Worm (Caenorhabditis elegans) whole organism, L4 larva: ENCODE results near the gene kars-1.

Experiments
- F26F4.8 ChIP-seq: fragments of 200-800 bp; sonication (Bioruptor generic); conservative IDR thresholded peaks from 2 replicates; pipeline ENCODE4 v1.3.6; 2022; ENCODE audit warnings: missing genetic modification characterization, missing compliant biosample characterization
- F44E2.7 ChIP-seq: fragments of 200-800 bp; sonication (Bioruptor generic); IDR thresholded peaks from 2 replicates; pipeline ENCODE4 v2.1.2; 2022; ENCODE audit warnings: missing genetic modification characterization, missing compliant biosample characterization
- T20F7.1 ChIP-seq: fragments of 200-800 bp; sonication (Bioruptor generic); optimal IDR thresholded peaks from 2 replicates; lab custom pipeline; 2018; ENCODE audit warnings: mild to moderate bottlenecking, missing genetic modification characterization, missing compliant biosample characterization
- Y48G9A.11 ChIP-seq: fragments of 200-800 bp; sonication (Bioruptor generic); IDR thresholded peaks from 2 replicates; pipeline ENCODE4 v1.3.6; 2022; ENCODE audit warnings: missing genetic modification reagents, missing genetic modification characterization, missing compliant biosample characterization
- ZK337.2 ChIP-seq: fragments of 200-800 bp; sonication (Bioruptor generic); IDR thresholded peaks from 2 replicates; pipeline ENCODE4 v1.3.6; 2022; ENCODE audit warnings: missing genetic modification reagents, missing genetic modification characterization, missing compliant biosample characterization
- ZK546.5 ChIP-seq, 2 experiments: sonication (generic microtip); optimal IDR thresholded peaks; 2 replicates each; lab custom pipeline; 2017; ENCODE audit warnings: missing biosample characterization in 2 of 2, missing genetic modification characterization in 2 of 2
- aha-1 ChIP-seq: fragments of 150-350 bp; peaks from one replicate; lab custom pipeline; 2014; ENCODE audit warnings: missing biosample characterization, missing genetic modification characterization
- arid-1 ChIP-seq: fragments of 200-800 bp; sonication (Bioruptor generic); conservative IDR thresholded peaks from 2 replicates; pipeline ENCODE4 v1.3.6; 2022; ENCODE audit warnings: missing genetic modification reagents, missing genetic modification characterization, missing compliant biosample characterization
- ceh-20 ChIP-seq: fragments of 200-800 bp; sonication (Bioruptor generic); IDR thresholded peaks from 2 replicates; pipeline ENCODE4 v1.3.6; 2022; ENCODE audit warnings: missing genetic modification reagents, missing genetic modification characterization, missing compliant biosample characterization
- daf-16 ChIP-seq, 3 experiments: sonication (generic microtip); optimal IDR thresholded peaks; 2 replicates each; lab custom pipeline; 2016 to 2017; ENCODE audit warnings: missing genetic modification characterization in 3 of 3, missing genetic modification reagents in 3 of 3, mild to moderate bottlenecking in 2 of 3, missing compliant biosample characterization in 2 of 3, missing biosample characterization in 1 of 3, moderate library complexity in 1 of 3
- dmd-6 ChIP-seq: fragments of 200-800 bp; sonication (Bioruptor generic); IDR thresholded peaks from 2 replicates; pipeline ENCODE4 v1.3.6; 2022; ENCODE audit warnings: missing genetic modification reagents, missing genetic modification characterization, missing compliant biosample characterization
- dmd-9 ChIP-seq: fragments of 200-800 bp; sonication (Bioruptor generic); IDR thresholded peaks from 2 replicates; pipeline ENCODE4 v1.3.6; 2022; ENCODE audit warnings: missing genetic modification reagents, missing genetic modification characterization, missing compliant biosample characterization
- dpl-1 ChIP-seq: fragments of 150-350 bp; optimal IDR thresholded peaks from 2 replicates; lab custom pipeline; 2014; ENCODE audit warnings: missing biosample characterization, missing genetic modification reagents, missing genetic modification characterization
- dve-1 ChIP-seq: sonication (generic microtip); optimal IDR thresholded peaks from 2 replicates; lab custom pipeline; 2017; ENCODE audit warnings: antibody characterized with exemption, mild to moderate bottlenecking, missing genetic modification characterization, missing compliant biosample characterization; ENCODE audit not compliant: insufficient read depth
- egl-43 ChIP-seq: fragments of 200-800 bp; sonication (Bioruptor generic); IDR thresholded peaks from 2 replicates; pipeline ENCODE4 v1.3.6; 2022; ENCODE audit warnings: missing genetic modification reagents, missing genetic modification characterization, missing compliant biosample characterization
- hif-1 ChIP-seq, 2 experiments: sonication (generic microtip); optimal IDR thresholded peaks; 2 replicates each; lab custom pipeline; 2016 to 2017; ENCODE audit warnings: missing compliant biosample characterization in 2 of 2, missing genetic modification characterization in 2 of 2, missing genetic modification reagents in 2 of 2, missing genotype in 2 of 2, mild to moderate bottlenecking in 1 of 2
- hlh-11 ChIP-seq: fragments of 200-800 bp; sonication (Bioruptor generic); optimal IDR thresholded peaks from 2 replicates; lab custom pipeline; 2018; ENCODE audit warnings: mild to moderate bottlenecking, missing genetic modification characterization, missing compliant biosample characterization
- hlh-30 ChIP-seq: sonication (generic microtip); optimal IDR thresholded peaks from 2 replicates; lab custom pipeline; 2017; ENCODE audit warnings: antibody characterized with exemption, mild to moderate bottlenecking, missing genetic modification characterization, missing compliant biosample characterization; ENCODE audit not compliant: insufficient read depth
- hmg-1.1 ChIP-seq: fragments of 200-800 bp; sonication (Bioruptor generic); IDR thresholded peaks from 2 replicates; pipeline ENCODE4 v1.3.6; 2022; ENCODE audit warnings: missing genetic modification reagents, missing genetic modification characterization, missing compliant biosample characterization
- lin-13 ChIP-seq: fragments of 150-350 bp; optimal IDR thresholded peaks from 2 replicates; lab custom pipeline; 2014; ENCODE audit warnings: missing biosample characterization, missing genetic modification reagents, missing genetic modification characterization
- lin-29 ChIP-seq: fragments of 200-800 bp; sonication (Bioruptor generic); IDR thresholded peaks from 2 replicates; pipeline ENCODE4 v1.3.6; 2022; ENCODE audit warnings: missing genetic modification reagents, missing genetic modification characterization, missing compliant biosample characterization
- lin-38 ChIP-seq: fragments of 200-800 bp; sonication (Bioruptor generic); IDR thresholded peaks from 2 replicates; pipeline ENCODE4 v1.3.6; 2022; ENCODE audit warnings: missing genetic modification reagents, missing genetic modification characterization, missing compliant biosample characterization
- lir-3 ChIP-seq: sonication (generic microtip); optimal IDR thresholded peaks from 2 replicates; lab custom pipeline; 2016; ENCODE audit warnings: mild to moderate bottlenecking, missing genetic modification characterization, missing compliant biosample characterization
- lsy-2 ChIP-seq, 2 experiments: fragments of 150-350 bp in 1 of 2; sonication (generic microtip) in 1 of 2; optimal IDR thresholded peaks; 2 replicates each; lab custom pipeline; 2014 to 2017; ENCODE audit warnings: missing biosample characterization in 2 of 2, missing genetic modification characterization in 2 of 2
- mdl-1 ChIP-seq, 2 experiments: fragments of 150-350 bp in 1 of 2; sonication (generic microtip) in 1 of 2; optimal IDR thresholded peaks; 2 replicates each; lab custom pipeline; 2014 to 2017; ENCODE audit warnings: missing biosample characterization in 2 of 2, missing genetic modification characterization in 2 of 2
- nhr-10 ChIP-seq: fragments of 150-350 bp; optimal IDR thresholded peaks from 2 replicates; lab custom pipeline; 2014; ENCODE audit warnings: missing biosample characterization, missing genetic modification characterization
- nhr-28 ChIP-seq: fragments of 150-350 bp; optimal IDR thresholded peaks from 2 replicates; lab custom pipeline; 2014; ENCODE audit warnings: missing biosample characterization, missing genetic modification characterization
- nhr-76 ChIP-seq: fragments of 150-350 bp; optimal IDR thresholded peaks from 2 replicates; lab custom pipeline; 2014; ENCODE audit warnings: missing biosample characterization, missing genetic modification characterization
- nhr-77 ChIP-seq: fragments of 150-350 bp; optimal IDR thresholded peaks from 2 replicates; lab custom pipeline; 2014; ENCODE audit warnings: missing biosample characterization, missing genetic modification characterization
- php-3 ChIP-seq: fragments of 200-800 bp; sonication (Bioruptor generic); IDR thresholded peaks from 2 replicates; pipeline ENCODE4 v1.3.6; 2022; ENCODE audit warnings: missing genetic modification reagents, missing genetic modification characterization, missing compliant biosample characterization
- pqm-1 ChIP-seq: sonication (generic microtip); optimal IDR thresholded peaks from 2 replicates; lab custom pipeline; 2017; ENCODE audit warnings: missing biosample characterization, missing genetic modification characterization
- sdz-12 ChIP-seq: fragments of 200-800 bp; sonication (Bioruptor generic); optimal IDR thresholded peaks from 2 replicates; lab custom pipeline; 2018; ENCODE audit warnings: mild to moderate bottlenecking, missing genetic modification characterization, missing compliant biosample characterization
- unc-130 ChIP-seq: sonication (generic microtip); optimal IDR thresholded peaks from 2 replicates; lab custom pipeline; 2016; ENCODE audit warnings: missing genetic modification reagents, missing genetic modification characterization, missing compliant biosample characterization
- unc-62 ChIP-seq, 3 experiments: fragments of 150-350 bp in 1 of 3; sonication (generic microtip); optimal IDR thresholded peaks in 2 of 3; peaks in 1 of 3; 1 replicate in 1 of 3; 2 replicates in 2 of 3; lab custom pipeline; 2014 to 2017; ENCODE audit warnings: missing biosample characterization in 3 of 3, missing genetic modification characterization in 3 of 3, missing genetic modification reagents in 3 of 3, missing genotype in 1 of 3

Gene kars-1

DNA sequence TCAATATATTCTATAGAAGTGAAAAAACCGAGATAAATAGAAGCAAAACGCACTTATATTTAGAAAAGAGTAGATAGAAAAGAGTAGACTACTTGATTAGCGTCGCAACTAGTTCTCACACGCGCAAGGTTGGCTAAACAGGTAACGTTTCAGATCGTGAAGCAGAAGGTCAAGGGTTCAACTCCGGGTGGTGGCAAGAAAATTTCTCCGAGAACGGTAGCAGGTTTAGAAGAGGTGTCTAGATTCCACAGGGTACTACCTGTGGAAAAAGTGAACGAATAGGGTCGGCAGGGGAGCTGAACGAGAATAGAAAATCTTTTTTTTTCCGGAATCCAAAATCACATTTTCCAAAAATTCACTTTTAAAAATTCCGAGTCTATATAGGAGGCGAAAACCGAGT is 30.1 kb downstream of the kars-1 start (continued):
- TF ChIP-seq hmg-1.1 = peak; percentile 48; the same call in 1 of the 2 replicates
- TF ChIP-seq F26F4.8 (GFP tag; lab: Robert Waterston, UW) = peak; percentile 95
- peak; percentile 90 for TF ChIP-seq egl-43 (GFP tag; lab: Robert Waterston, UW)
- peak; percentile 75 for TF ChIP-seq arid-1
- TF ChIP-seq php-3 (GFP tag; lab: Robert Waterston, UW) = peak; percentile 52; the same call in 1 of the 2 replicates
- TF ChIP-seq F44E2.7 (GFP tag; lab: Robert Waterston, UW) = peak; percentile 91; the same call in 1 of the 2 replicates
- TF ChIP-seq, all 104 proteins: peak for 32; not testable (repeated sequence) for 72

DNA sequence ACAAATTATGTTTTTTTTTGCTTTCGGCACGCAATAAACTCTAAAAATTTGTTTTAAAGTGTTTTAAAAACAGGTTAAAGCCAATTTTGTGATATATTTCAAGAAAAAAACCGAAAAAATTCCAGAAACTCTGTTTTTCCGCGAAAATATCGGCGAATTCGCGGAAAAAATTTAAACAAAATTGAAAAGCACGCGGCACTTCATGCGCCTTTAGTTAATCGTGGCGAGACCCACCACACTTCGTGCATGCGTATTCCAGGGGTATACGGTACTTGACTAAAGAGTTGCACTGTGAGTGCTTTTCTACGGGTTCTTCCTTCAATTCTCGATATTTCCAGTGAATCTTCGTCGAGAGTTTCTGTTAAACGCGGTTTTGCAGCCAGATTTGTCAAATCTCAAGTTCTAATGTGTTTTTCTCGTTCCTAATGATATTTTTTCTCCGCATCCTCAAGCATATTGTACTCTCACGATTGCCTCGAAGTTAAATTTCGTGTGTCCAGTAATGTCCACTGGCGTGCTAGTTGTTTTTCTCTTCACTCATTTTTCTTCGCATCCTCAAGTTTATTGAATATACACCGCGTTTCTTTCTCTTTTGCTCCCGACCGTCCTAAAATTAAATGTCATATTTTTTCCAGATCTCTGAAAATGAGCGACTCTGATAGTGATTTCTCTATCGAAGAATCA is 34.4 kb downstream of the kars-1 start, which contains the start of gene cin-4:
Gene cin-4, plus strand, starts transcription at position 634 of the 684 bp plus-strand sequence.
- TF ChIP-seq lir-3 (tag; lab: Kevin White, UChicago) (no peak), unc-130 (peak; percentile 42), Y48G9A.11 (GFP tag; lab: Robert Waterston, UW) (peak; percentile 47; the same call in 1 of the 2 replicates), lin-38 (GFP tag; lab: Robert Waterston, UW) (peak; percentile 54)

DNA sequence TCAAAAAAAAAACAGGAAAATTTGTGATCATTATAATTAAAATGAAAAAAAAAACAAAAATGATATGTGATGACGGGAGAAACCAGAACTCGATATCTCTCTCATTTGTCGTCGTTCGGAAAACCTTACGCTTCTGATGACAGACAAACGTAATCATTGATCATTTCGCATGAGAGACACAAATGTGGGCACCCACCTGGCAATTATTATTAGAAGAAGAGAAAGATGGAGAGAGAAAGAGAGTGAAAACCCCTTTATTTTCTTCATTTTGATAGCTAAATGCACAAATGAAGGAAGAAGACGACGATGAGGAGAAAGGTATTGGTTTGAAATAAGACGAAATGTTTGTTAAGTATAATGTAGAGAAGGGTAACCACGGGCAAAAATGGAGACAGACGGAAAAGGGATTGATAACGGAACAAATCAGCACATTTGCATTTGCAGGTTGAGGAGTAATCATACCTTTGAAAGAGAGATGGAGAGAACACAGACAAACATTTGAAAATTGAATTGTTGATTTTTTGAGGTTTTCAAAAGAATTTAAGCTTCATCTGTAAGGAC is 41.0 kb downstream of the kars-1 start:
- no peak for TF ChIP-seq dpl-1
- 0 out of 2 replicates have a peak, but pooled peaks have one; percentile 25 for TF ChIP-seq php-3 (GFP tag; lab: Robert Waterston, UW)
- peak; percentile 37 for TF ChIP-seq dve-1
- no peak for TF ChIP-seq lin-13 (GFP tag; lab: Kevin White, UChicago)
- peak; percentile 71 for TF ChIP-seq dmd-6 (GFP tag; lab: Robert Waterston, UW)
- peak; percentile 11 for TF ChIP-seq hlh-30
- no peak for TF ChIP-seq sdz-12
- no peak for TF ChIP-seq ZK337.2 (GFP tag; lab: Robert Waterston, UW)
- peak in 1 of 2 experiments; percentile 14 for TF ChIP-seq mdl-1 (tag; optimal IDR thresholded peaks at IDR 0.05; lab: Kevin White, UChicago)
- TF ChIP-seq lin-29 (GFP tag; lab: Robert Waterston, UW) = no peak
- TF ChIP-seq ZK546.5 (tag; optimal IDR thresholded peaks at IDR 0.05; lab: Kevin White, UChicago) = no peak
- TF ChIP-seq aha-1 (tag; lab: Kevin White, UChicago) = peak; percentile 93
- TF ChIP-seq dmd-9 (GFP tag; lab: Robert Waterston, UW) = no peak
- no peak for TF ChIP-seq egl-43 (GFP tag; lab: Robert Waterston, UW)
- TF ChIP-seq lsy-2 (tag; optimal IDR thresholded peaks at IDR 0.05; lab: Kevin White, UChicago) = no peak
- peak; percentile 64 for TF ChIP-seq nhr-77 (tag; lab: Kevin White, UChicago)
- no peak for TF ChIP-seq nhr-10 (tag; lab: Kevin White, UChicago)
- TF ChIP-seq hlh-11 (tag; lab: Kevin White, UChicago) = peak; percentile 63
- no peak for TF ChIP-seq daf-16 (GFP tag; optimal IDR thresholded peaks at IDR 0.05; lab: Kevin White, UChicago)
- TF ChIP-seq daf-16 (tag; optimal IDR thresholded peaks at IDR 0.05; lab: Kevin White, UChicago) = peak; percentile 69
- peak; percentile 70 for TF ChIP-seq pqm-1 (tag; lab: Kevin White, UChicago)
- peak in 1 of 2 experiments; percentile 95 for TF ChIP-seq unc-62 (GFP tag; optimal IDR thresholded peaks at IDR 0.05 in 1 of 2; lab: Kevin White, UChicago)
- TF ChIP-seq unc-62 (tag; optimal IDR thresholded peaks at IDR 0.05; lab: Kevin White, UChicago) = no peak
- peak; percentile 52 for TF ChIP-seq T20F7.1 (GFP tag; lab: Kevin White, UChicago)
- no peak for TF ChIP-seq hif-1 (tag; optimal IDR thresholded peaks at IDR 0.05; lab: Kevin White, UChicago)
- TF ChIP-seq unc-130 = no peak
- TF ChIP-seq nhr-28 = peak; percentile 62
- no peak for TF ChIP-seq ceh-20 (GFP tag; lab: Robert Waterston, UW)
- no peak for TF ChIP-seq nhr-76
